Worm (Caenorhabditis elegans): ENCODE data around the gene cpg-1.
A peak's percentile ranks its signal among the peaks of the same experiment; 100 is the strongest.

Gene cpg-1

ce11 chrIII:4475428-4475968, 13.7 kb upstream of the cpg-1 start, which contains the start of gene rps-1 (continued):
- peak; percentile 14 to 74 for TF ChIP-seq ZK546.5 (tag; optimal IDR thresholded peaks at IDR 0.05)
- peak; percentile 82 for TF ChIP-seq snpc-1.2 (GFP tag; IDR thresholded peaks at IDR 0.05)
- peak; percentile 100 for TF ChIP-seq lsy-2 (tag; optimal IDR thresholded peaks at IDR 0.05)
- no peak for TF ChIP-seq F26F4.8 (GFP tag; conservative IDR thresholded peaks at IDR 0.05)
- TF ChIP-seq ctbp-1 (GFP tag; IDR thresholded peaks at IDR 0.05): peak; percentile 97
- peak; percentile 72 for TF ChIP-seq ceh-44 (GFP tag; IDR thresholded peaks at IDR 0.05)
- peak; percentile 65 for TF ChIP-seq nhr-111 (GFP tag; optimal IDR thresholded peaks at IDR 0.05)
- peak; percentile 57 for TF ChIP-seq nhr-76 (tag; optimal IDR thresholded peaks at IDR 0.05)
- peak; percentile 100 for TF ChIP-seq dmd-6 (GFP tag; IDR thresholded peaks at IDR 0.05)
- peak; percentile 98 for TF ChIP-seq lin-13 (GFP tag; optimal IDR thresholded peaks at IDR 0.05)
- peak; percentile 96 for TF ChIP-seq nhr-48 (tag; optimal IDR thresholded peaks at IDR 0.05)
- peak; percentile 88 for TF ChIP-seq Y105C5A.15 (GFP tag; IDR thresholded peaks at IDR 0.05)
- TF ChIP-seq hlh-11 (tag; optimal IDR thresholded peaks at IDR 0.05): peak; percentile 98
- TF ChIP-seq skn-1 (tag; optimal IDR thresholded peaks at IDR 0.05): peak; percentile 96
- no peak for TF ChIP-seq fos-1 (tag; optimal IDR thresholded peaks at IDR 0.05)
- peak; percentile 96 for TF ChIP-seq spr-3 (GFP tag; optimal IDR thresholded peaks at IDR 0.05)
- TF ChIP-seq daf-16 (GFP tag; optimal IDR thresholded peaks at IDR 0.05): peak; percentile 56 to 95
- TF ChIP-seq daf-16 (tag; optimal IDR thresholded peaks at IDR 0.05): peak; percentile 58
- peak; percentile 87 for TF ChIP-seq ces-1 (GFP tag; optimal IDR thresholded peaks at IDR 0.05)
- TF ChIP-seq attf-4 (tag; optimal IDR thresholded peaks at IDR 0.05): peak; percentile 74
- TF ChIP-seq hmg-1.1 (GFP tag; IDR thresholded peaks at IDR 0.05): peak; percentile 98
- TF ChIP-seq zfp-2 (tag; optimal IDR thresholded peaks at IDR 0.05): peak; percentile 89
- no peak for TF ChIP-seq unc-39 (tag; optimal IDR thresholded peaks at IDR 0.05)
- TF ChIP-seq zip-11 (GFP tag; IDR thresholded peaks at IDR 0.05): peak; percentile 57; the same call in 1 of the 2 replicates
- peak; percentile 96 for TF ChIP-seq jun-1 (tag; optimal IDR thresholded peaks at IDR 0.05)
- TF ChIP-seq ZK337.2 (GFP tag; IDR thresholded peaks at IDR 0.05): peak; percentile 87
- peak; percentile 99 for TF ChIP-seq hlh-30 (tag; optimal IDR thresholded peaks at IDR 0.05; ENCODE audit: insufficient read depth)
- peak; percentile 97 for TF ChIP-seq duxl-1 (tag; optimal IDR thresholded peaks at IDR 0.05; ENCODE audit: poor library complexity)
- TF ChIP-seq dmd-9 (GFP tag; IDR thresholded peaks at IDR 0.05): peak; percentile 98
- TF ChIP-seq pha-4 (GFP tag; IDR thresholded peaks at IDR 0.05): peak; percentile 97
- TF ChIP-seq pha-4 (tag; optimal IDR thresholded peaks at IDR 0.05): peak; percentile 98
- TF ChIP-seq D1046.2 (GFP tag; IDR thresholded peaks at IDR 0.05): peak; percentile 94
- TF ChIP-seq unc-130 (GFP tag; optimal IDR thresholded peaks at IDR 0.05): peak; percentile 91
- TF ChIP-seq mxl-2 (GFP tag; conservative IDR thresholded peaks at IDR 0.05): peak; percentile 77
- peak; percentile 99 for TF ChIP-seq tra-1 (GFP tag; IDR thresholded peaks at IDR 0.05)
- peak; percentile 48 for TF ChIP-seq nhr-237 (tag; optimal IDR thresholded peaks at IDR 0.05)
- TF ChIP-seq nhr-102 (tag; optimal IDR thresholded peaks at IDR 0.05): peak; percentile 98
- TF ChIP-seq egl-27 (tag; optimal IDR thresholded peaks at IDR 0.05): no peak
- TF ChIP-seq nhr-11 (tag; optimal IDR thresholded peaks at IDR 0.05): peak; percentile 99
- TF ChIP-seq ama-1 (optimal IDR thresholded peaks at IDR 0.05): peak; percentile 77
- TF ChIP-seq aha-1 (tag): peak; percentile 100
- 0 out of 2 replicates have a peak, but pooled peaks have one; percentile 34 for TF ChIP-seq set-16 (GFP tag; IDR thresholded peaks at IDR 0.05)
- peak; percentile 87 for TF ChIP-seq F49E8.2 (tag; optimal IDR thresholded peaks at IDR 0.05; ENCODE audit: borderline replicate concordance)
- peak; percentile 97 for TF ChIP-seq zfp-3 (GFP tag; conservative IDR thresholded peaks at IDR 0.05)
- TF ChIP-seq spr-1 (tag; optimal IDR thresholded peaks at IDR 0.05): peak; percentile 97
- peak; percentile 64 for TF ChIP-seq lir-3 (tag; optimal IDR thresholded peaks at IDR 0.05)
- TF ChIP-seq unc-62 (GFP tag; optimal IDR thresholded peaks at IDR 0.05 in 1 of 2): peak in 1 of 2 experiments; percentile 99
- no peak for TF ChIP-seq unc-62 (tag; optimal IDR thresholded peaks at IDR 0.05)
- peak; percentile 83 for TF ChIP-seq Y48G9A.11 (GFP tag; IDR thresholded peaks at IDR 0.05)
- peak; percentile 96 for TF ChIP-seq mxl-3 (GFP tag; optimal IDR thresholded peaks at IDR 0.05)
- no peak for TF ChIP-seq ceh-62 (tag; optimal IDR thresholded peaks at IDR 0.05)
- TF ChIP-seq arid-1 (GFP tag; conservative IDR thresholded peaks at IDR 0.05): peak; percentile 99

Data from whole organism, L4 larva.